Fruit fly (Drosophila melanogaster) Kc167 (cell line): ENCODE data around the gene XRCC1.

Experiments
- Myc ChIP-seq: fragments of >200 bp; optimal IDR thresholded peaks from 2 replicates; lab custom pipeline; 2017; ENCODE audit warnings: missing external identifiers
- Sin3A ChIP-seq: fragments of >200 bp; optimal IDR thresholded peaks from 2 replicates; lab custom pipeline; 2018; ENCODE audit warnings: missing external identifiers
- h ChIP-seq: fragments of >200 bp; optimal IDR thresholded peaks from 3 replicates; lab custom pipeline; 2018; ENCODE audit warnings: missing external identifiers
- insv ChIP-seq: fragments of >200 bp; optimal IDR thresholded peaks from 3 replicates; lab custom pipeline; 2018; ENCODE audit warnings: missing external identifiers
- psq ChIP-seq: fragments of >200 bp; optimal IDR thresholded peaks from 2 replicates; lab custom pipeline; 2017; ENCODE audit warnings: missing external identifiers
- ttk ChIP-seq: sonication (Bioruptor generic); optimal IDR thresholded peaks from 2 replicates; lab custom pipeline; 2017; ENCODE audit warnings: missing external identifiers

DNA sequence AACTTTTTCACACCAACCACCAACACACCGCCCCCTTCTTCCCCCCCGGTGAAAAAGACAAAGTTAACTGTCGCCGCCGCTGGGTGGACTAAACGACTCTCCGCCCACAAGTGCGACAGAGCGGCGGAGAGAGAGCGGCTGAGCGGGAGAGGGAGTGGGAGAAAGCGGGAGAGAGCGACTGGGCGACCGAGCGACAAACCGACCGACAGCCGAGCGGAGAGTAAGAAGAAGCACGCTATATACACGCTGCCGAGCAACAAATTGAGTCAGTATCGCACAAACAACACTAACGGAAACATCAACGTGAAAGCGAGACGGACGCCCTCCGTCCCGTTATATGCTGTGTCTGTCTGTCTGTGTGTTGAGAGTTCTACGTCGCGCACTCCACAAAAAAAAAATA is 10.3 kb downstream of the XRCC1 start, which contains the start of gene SK:
- TF ChIP-seq h, result no peak
- no peak for TF ChIP-seq Sin3A
- no peak for TF ChIP-seq psq (lab: Kevin White, UChicago)
- TF ChIP-seq insv, result no peak
- TF ChIP-seq ttk (lab: Kevin White, UChicago), result no peak
- TF ChIP-seq Myc (lab: Kevin White, UChicago), result no peak
